Fruit fly (Drosophila melanogaster) whole organism, embryonic: ENCODE results near the gene Sk1.

Source experiments
- CG2120 ChIP-seq: fragments of 200-800 bp; sonication (Bioruptor generic); optimal IDR thresholded peaks from 3 replicates; lab custom pipeline; 2016; ENCODE audit warnings: missing biosample characterization, missing genetic modification characterization
- sug ChIP-seq: fragments of 200-800 bp; optimal IDR thresholded peaks from 2 replicates; lab custom pipeline; 2019; ENCODE audit warnings: missing biosample characterization, mild to moderate bottlenecking, missing genetic modification characterization, moderate library complexity

DNA sequence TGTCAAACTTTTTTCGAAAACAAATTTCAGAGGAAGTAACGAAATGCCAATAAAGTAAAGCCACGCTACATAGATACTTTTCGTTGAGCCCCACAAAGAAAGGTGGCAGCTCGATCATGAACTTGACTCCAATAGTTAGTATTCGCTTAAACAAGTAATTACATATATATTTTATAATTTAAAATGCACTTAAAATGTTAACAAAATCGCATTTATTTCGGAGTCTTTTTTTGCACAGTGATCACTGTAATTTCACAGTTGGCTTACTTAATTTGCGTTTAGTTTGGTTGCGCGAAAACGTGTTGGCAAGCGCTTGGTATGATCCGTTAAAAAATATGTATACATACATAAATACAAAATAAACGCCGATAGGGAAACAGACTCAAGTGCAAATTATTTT is 9.3 kb downstream of the Sk1 start:
- no peak for TF ChIP-seq sug (tag; lab: Kevin White, UChicago)
- no peak for TF ChIP-seq CG2120 (GFP tag; lab: Kevin White, UChicago)
